Fruit fly (Drosophila melanogaster): ENCODE data around the gene CG6418.

dm6 chr3L:10843273-10843672 lies 35.6 kb downstream of the CG6418 start:
- TF ChIP-seq gce (GFP tag; IDR thresholded peaks at IDR 0.05), result no peak
- TF ChIP-seq CG33557 (GFP tag; optimal IDR thresholded peaks at IDR 0.05), result peak; percentile 82
- TF ChIP-seq HHEX (GFP tag; optimal IDR thresholded peaks at IDR 0.05), result peak; percentile 38
- peak; percentile 7 for TF ChIP-seq Jarid2 (GFP tag; optimal IDR thresholded peaks at IDR 0.05)
